Worm (Caenorhabditis elegans): ENCODE measurements around the gene F02E8.4.

The F02E8.4 gene

ce11 chrX:4410280-4410911 lies 43.5 kb upstream of the F02E8.4 start (continued):
- peak; percentile 60 for TF ChIP-seq snpc-1.1 (tag; optimal IDR thresholded peaks at IDR 0.05; ENCODE audit: insufficient read depth)
- no peak for TF ChIP-seq lsl-1 (GFP tag; optimal IDR thresholded peaks at IDR 0.05)
- no peak for TF ChIP-seq ama-1 (optimal IDR thresholded peaks at IDR 0.05)
- TF ChIP-seq ama-1 (GFP tag; optimal IDR thresholded peaks at IDR 0.05): peak in 1 of 2 experiments; percentile 31
- TF ChIP-seq ZK185.1 (tag; optimal IDR thresholded peaks at IDR 0.05; ENCODE audit: poor library complexity, severe bottlenecking): peak; percentile 4
- TF ChIP-seq ceh-27 (GFP tag; optimal IDR thresholded peaks at IDR 0.05): no peak
- no peak for TF ChIP-seq F55B11.4 (tag; optimal IDR thresholded peaks at IDR 0.05; ENCODE audit: borderline replicate concordance, insufficient read depth)
- TF ChIP-seq mxl-1 (tag; optimal IDR thresholded peaks at IDR 0.05): peak; percentile 50
- peak; percentile 25 for TF ChIP-seq repo-1 (tag; optimal IDR thresholded peaks at IDR 0.05)
- no peak for TF ChIP-seq cebp-2 (GFP tag; IDR thresholded peaks at IDR 0.05)
- TF ChIP-seq T26A5.8 (tag; optimal IDR thresholded peaks at IDR 0.05): no peak

DNA sequence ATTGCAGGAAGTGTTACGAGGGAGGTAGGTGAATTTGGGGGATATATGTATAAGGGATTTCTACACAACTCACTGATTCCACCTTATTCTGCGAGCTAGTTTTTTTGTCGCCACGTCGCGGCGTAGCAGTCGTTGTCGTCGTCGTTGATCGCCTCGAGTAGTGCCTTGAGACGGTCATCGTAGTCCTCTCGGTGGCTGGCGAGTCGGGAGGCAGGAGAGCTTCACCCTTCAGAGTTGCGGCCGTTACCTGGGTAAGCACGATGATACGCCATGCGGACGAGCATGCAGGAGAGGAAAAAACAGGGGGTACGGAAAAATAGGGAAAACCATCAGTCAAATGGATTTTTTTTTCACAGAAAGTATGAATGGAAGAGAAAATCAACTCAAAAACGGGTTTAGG lies 40.7 kb upstream of the F02E8.4 start:
- TF ChIP-seq attf-3 (GFP tag; conservative IDR thresholded peaks at IDR 0.05) (no peak), zfh-2 (GFP tag; conservative IDR thresholded peaks at IDR 0.05) (peak; percentile 70), lin-54 (GFP tag; optimal IDR thresholded peaks at IDR 0.05) (no peak), ceh-27 (GFP tag; optimal IDR thresholded peaks at IDR 0.05) (no peak)

DNA sequence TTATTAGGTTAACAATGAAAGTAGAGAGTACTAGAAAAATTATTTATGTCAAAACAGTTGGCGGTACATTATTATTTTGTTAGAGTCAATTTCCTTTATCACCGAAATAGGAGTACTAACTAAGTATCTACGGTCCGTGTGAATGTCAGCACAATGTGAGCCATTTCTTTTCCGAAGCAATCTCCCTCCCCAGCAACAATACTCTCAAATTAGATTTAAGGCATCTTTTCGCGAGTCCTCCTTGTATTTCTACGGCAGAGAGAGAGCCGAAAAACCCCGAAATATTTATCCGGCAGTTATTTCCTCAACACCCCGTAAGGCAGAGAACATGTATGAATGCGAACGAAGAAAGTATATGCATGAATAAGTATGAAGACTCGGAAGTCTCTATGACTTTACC lies 38.6 kb upstream of the F02E8.4 start:
- TF ChIP-seq dox-1 (GFP tag; IDR thresholded peaks at IDR 0.05): no peak
- no peak for TF ChIP-seq attf-3 (GFP tag; conservative IDR thresholded peaks at IDR 0.05)
- no peak for TF ChIP-seq mes-4 (tag; optimal IDR thresholded peaks at IDR 0.05)
- TF ChIP-seq dpl-1 (GFP tag; optimal IDR thresholded peaks at IDR 0.05): no peak
- no peak for TF ChIP-seq F39B2.1 (GFP tag; IDR thresholded peaks at IDR 0.05)
- no peak for TF ChIP-seq atf-7 (tag; optimal IDR thresholded peaks at IDR 0.05)
- no peak for TF ChIP-seq mel-28 (tag; optimal IDR thresholded peaks at IDR 0.05; ENCODE audit: borderline replicate concordance)
- no peak for TF ChIP-seq lsl-1 (GFP tag; optimal IDR thresholded peaks at IDR 0.05)
- no peak for TF ChIP-seq F57A8.1 (GFP tag; optimal IDR thresholded peaks at IDR 0.05)
- TF ChIP-seq ekl-4 (GFP tag; IDR thresholded peaks at IDR 0.05): no peak
- TF ChIP-seq tlf-1 (GFP tag; optimal IDR thresholded peaks at IDR 0.05): no peak
- no peak for TF ChIP-seq attf-6 (GFP tag; IDR thresholded peaks at IDR 0.05)
- TF ChIP-seq ztf-22 (GFP tag; optimal IDR thresholded peaks at IDR 0.05): no peak
- no peak for TF ChIP-seq nfya-2 (GFP tag; IDR thresholded peaks at IDR 0.05)
- TF ChIP-seq fkh-3 (tag; optimal IDR thresholded peaks at IDR 0.05): no peak
- TF ChIP-seq gei-17 (GFP tag; optimal IDR thresholded peaks at IDR 0.05): no peak
- TF ChIP-seq egrh-3 (GFP tag; IDR thresholded peaks at IDR 0.05): no peak
- no peak for TF ChIP-seq lin-54 (GFP tag; optimal IDR thresholded peaks at IDR 0.05)
- TF ChIP-seq nhr-90 (tag; optimal IDR thresholded peaks at IDR 0.05): no peak
- no peak for TF ChIP-seq B0019.2 (GFP tag; conservative IDR thresholded peaks at IDR 0.05)

DNA sequence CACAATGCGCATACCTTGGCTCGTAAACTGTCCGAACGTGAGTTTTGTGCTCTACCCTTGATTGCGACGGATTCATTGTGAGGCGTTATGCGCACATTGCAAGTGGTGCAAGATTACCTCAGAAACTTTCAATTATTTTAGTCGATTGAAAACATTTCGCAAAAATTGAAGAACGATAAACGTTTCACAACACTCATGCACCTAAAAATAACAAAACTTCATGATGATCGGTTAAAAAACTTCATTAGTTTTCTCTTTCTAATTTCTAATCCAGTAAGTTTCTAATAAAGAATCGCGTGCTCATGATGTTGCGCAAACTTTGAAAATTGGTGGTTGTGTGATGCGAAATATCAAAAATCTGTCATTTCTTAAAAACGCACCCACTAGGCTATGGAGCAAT lies 35.2 kb upstream of the F02E8.4 start, which contains the start of gene dop-1:
dop-1 (minus strand) TSS at position 101 of the 400 bp plus-strand sequence.
- TF ChIP-seq zfh-2 (GFP tag; conservative IDR thresholded peaks at IDR 0.05) (no peak), fkh-3 (tag; optimal IDR thresholded peaks at IDR 0.05) (no peak), nhr-90 (tag; optimal IDR thresholded peaks at IDR 0.05) (no peak), F39B2.1 (GFP tag; IDR thresholded peaks at IDR 0.05) (no peak), let-607 (tag; optimal IDR thresholded peaks at IDR 0.05) (no peak), hmg-1.2 (GFP tag; IDR thresholded peaks at IDR 0.05) (no peak), lin-54 (GFP tag; optimal IDR thresholded peaks at IDR 0.05) (no peak), nhr-27 (tag; optimal IDR thresholded peaks at IDR 0.05) (no peak), madf-8 (GFP tag; conservative IDR thresholded peaks at IDR 0.05) (no peak)
